Fruit fly (Drosophila melanogaster) whole organism, prepupa: ENCODE results near the gene mad2.
A peak's percentile ranks its signal among the peaks of the same experiment; 100 is the strongest.

ENCODE experiments used
- Blimp-1 ChIP-seq: fragments of 200-800 bp; sonication (Bioruptor generic); optimal IDR thresholded peaks from 3 replicates; lab custom pipeline; 2017; ENCODE audit warnings: missing biosample characterization, missing genetic modification characterization, mild to moderate bottlenecking, moderate library complexity, missing genetic modification reagents
- CG11294 ChIP-seq: fragments of 200-800 bp; sonication (Bioruptor generic); IDR thresholded peaks from 2 replicates; pipeline ENCODE4 v1.3.6; 2022; ENCODE audit warnings: missing biosample characterization, missing genetic modification characterization
- CG11762 ChIP-seq: fragments of 200-800 bp; sonication (Bioruptor generic); optimal IDR thresholded peaks from 3 replicates; lab custom pipeline; 2016; ENCODE audit warnings: missing biosample characterization, missing genetic modification characterization; ENCODE audit not compliant: insufficient read depth
- CG1621 ChIP-seq: fragments of 200-800 bp; sonication (Bioruptor generic); optimal IDR thresholded peaks from 3 replicates; lab custom pipeline; 2018; ENCODE audit warnings: missing biosample characterization, mild to moderate bottlenecking, missing genetic modification characterization
- CG16779 ChIP-seq: fragments of 200-800 bp; sonication (Bioruptor generic); optimal IDR thresholded peaks from 3 replicates; lab custom pipeline; 2017; ENCODE audit warnings: missing biosample characterization, mild to moderate bottlenecking, missing genetic modification characterization
- CG3032 ChIP-seq: fragments of 200-800 bp; optimal IDR thresholded peaks from 2 replicates; lab custom pipeline; 2019; ENCODE audit warnings: missing biosample characterization, mild to moderate bottlenecking, missing genetic modification characterization, moderate library complexity
- CG34406 ChIP-seq: fragments of 200-800 bp; sonication (Bioruptor generic); optimal IDR thresholded peaks from 3 replicates; lab custom pipeline; 2016; ENCODE audit warnings: missing biosample characterization, missing genetic modification characterization
- CG3919 ChIP-seq: fragments of 200-800 bp; sonication (Bioruptor generic); optimal IDR thresholded peaks from 3 replicates; lab custom pipeline; 2016; ENCODE audit warnings: missing biosample characterization, missing genetic modification characterization
- CG6276 ChIP-seq: fragments of 200-800 bp; sonication (Bioruptor generic); optimal IDR thresholded peaks from 2 replicates; lab custom pipeline; 2017; ENCODE audit warnings: missing biosample characterization, mild to moderate bottlenecking, missing genetic modification characterization
- CG6792 ChIP-seq: fragments of 200-800 bp; sonication (Bioruptor generic); optimal IDR thresholded peaks from 3 replicates; lab custom pipeline; 2016; ENCODE audit warnings: missing biosample characterization, missing genetic modification characterization
- CG6808 ChIP-seq: fragments of 200-800 bp; sonication (Bioruptor generic); optimal IDR thresholded peaks from 3 replicates; lab custom pipeline; 2017; ENCODE audit warnings: missing biosample characterization, missing genetic modification characterization, mild to moderate bottlenecking, moderate library complexity, missing genetic modification reagents
- CG8119 ChIP-seq: fragments of 200-800 bp; sonication (Bioruptor generic); IDR thresholded peaks from 3 replicates; pipeline ENCODE4 v1.3.6; 2022; ENCODE audit warnings: missing biosample characterization, missing genetic modification characterization
- CG8319 ChIP-seq: fragments of 200-800 bp; sonication (Bioruptor generic); optimal IDR thresholded peaks from 3 replicates; lab custom pipeline; 2016; ENCODE audit warnings: missing biosample characterization, missing genetic modification characterization
- CG8632 ChIP-seq: fragments of 200-800 bp; sonication (Bioruptor generic); optimal IDR thresholded peaks from 3 replicates; lab custom pipeline; 2016; ENCODE audit warnings: missing biosample characterization, missing genetic modification characterization
- CG9139 ChIP-seq: fragments of 200-800 bp; sonication (Bioruptor generic); optimal IDR thresholded peaks from 3 replicates; lab custom pipeline; 2017; ENCODE audit warnings: missing biosample characterization, mild to moderate bottlenecking, missing genetic modification characterization
- Eip75B ChIP-seq: fragments of 200-800 bp; sonication (Bioruptor generic); optimal IDR thresholded peaks from 3 replicates; lab custom pipeline; 2016; ENCODE audit warnings: missing biosample characterization, missing genetic modification characterization
- Eip78C ChIP-seq: fragments of 200-800 bp; sonication (Bioruptor generic); peaks from one replicate; lab custom pipeline; 2016; ENCODE audit warnings: missing biosample characterization, missing genetic modification characterization
- Ets21C ChIP-seq: fragments of 200-800 bp; sonication (Bioruptor generic); optimal IDR thresholded peaks from 3 replicates; lab custom pipeline; 2016; ENCODE audit warnings: missing biosample characterization, missing genetic modification characterization
- Gug ChIP-seq: fragments of 200-800 bp; sonication (Bioruptor generic); IDR thresholded peaks from 2 replicates; pipeline ENCODE4 v1.3.6; 2022; ENCODE audit warnings: missing biosample characterization, missing genetic modification characterization
- Hr38 ChIP-seq: sonication (Bioruptor generic); optimal IDR thresholded peaks from 2 replicates; lab custom pipeline; 2016; ENCODE audit warnings: missing biosample characterization, missing genetic modification characterization
- Hr39 ChIP-seq: fragments of 200-800 bp; sonication (Bioruptor generic); optimal IDR thresholded peaks from 2 replicates; lab custom pipeline; 2016; ENCODE audit warnings: missing biosample characterization, missing genetic modification characterization
- Hr4 ChIP-seq: fragments of 200-800 bp; sonication (Bioruptor generic); optimal IDR thresholded peaks from 3 replicates; lab custom pipeline; 2016; ENCODE audit warnings: missing biosample characterization, missing genetic modification characterization
- Lpt ChIP-seq: fragments of 200-800 bp; sonication (Bioruptor generic); optimal IDR thresholded peaks from 3 replicates; lab custom pipeline; 2016; ENCODE audit warnings: missing biosample characterization, missing genetic modification characterization
- Met ChIP-seq: fragments of 200-800 bp; sonication (Bioruptor generic); optimal IDR thresholded peaks from 3 replicates; lab custom pipeline; 2016; ENCODE audit warnings: missing biosample characterization, missing genetic modification characterization
- Sox102F ChIP-seq: fragments of 200-800 bp; sonication (Bioruptor generic); optimal IDR thresholded peaks from 2 replicates; lab custom pipeline; 2016; ENCODE audit warnings: missing biosample characterization, mild to moderate bottlenecking, missing genetic modification characterization
- achi ChIP-seq: fragments of 200-800 bp; sonication (Bioruptor generic); optimal IDR thresholded peaks from 3 replicates; lab custom pipeline; 2016; ENCODE audit warnings: missing biosample characterization, missing genetic modification characterization
- acj6 ChIP-seq: fragments of 200-800 bp; sonication (Bioruptor generic); optimal IDR thresholded peaks from 3 replicates; lab custom pipeline; 2016; ENCODE audit warnings: missing biosample characterization, missing genetic modification characterization
- dac ChIP-seq: fragments of 200-800 bp; sonication (Bioruptor generic); optimal IDR thresholded peaks from 2 replicates; lab custom pipeline; 2017; ENCODE audit warnings: missing biosample characterization, mild to moderate bottlenecking, missing genetic modification characterization
- dsx ChIP-seq: fragments of 200-800 bp; optimal IDR thresholded peaks from 3 replicates; lab custom pipeline; 2019; ENCODE audit warnings: missing biosample characterization, mild to moderate bottlenecking, missing genetic modification characterization, moderate library complexity; ENCODE audit not compliant: poor library complexity, severe bottlenecking
- eg ChIP-seq: fragments of 200-800 bp; sonication (Bioruptor generic); IDR thresholded peaks from 3 replicates; pipeline ENCODE4 v1.3.6; 2022; ENCODE audit warnings: missing biosample characterization, missing genetic modification characterization
- fd59A ChIP-seq: fragments of 200-800 bp; sonication (Bioruptor generic); optimal IDR thresholded peaks from 2 replicates; lab custom pipeline; 2017; ENCODE audit warnings: missing biosample characterization, mild to moderate bottlenecking, missing genetic modification characterization, missing genetic modification reagents
- fd85E ChIP-seq: fragments of 200-800 bp; sonication (Bioruptor generic); optimal IDR thresholded peaks from 3 replicates; lab custom pipeline; 2016; ENCODE audit warnings: missing biosample characterization, missing genetic modification characterization
- lz ChIP-seq: fragments of 200-800 bp; sonication (Bioruptor generic); optimal IDR thresholded peaks from 3 replicates; lab custom pipeline; 2016; ENCODE audit warnings: missing biosample characterization, missing genetic modification characterization
- net ChIP-seq: fragments of 200-800 bp; sonication (Bioruptor generic); optimal IDR thresholded peaks from 3 replicates; lab custom pipeline; 2016; ENCODE audit warnings: missing biosample characterization, missing genetic modification characterization
- pdm3 ChIP-seq: fragments of 200-800 bp; sonication (Bioruptor generic); optimal IDR thresholded peaks from 3 replicates; lab custom pipeline; 2016; ENCODE audit warnings: missing biosample characterization, missing genetic modification characterization
- salr ChIP-seq, 2 experiments: fragments of 200-800 bp; sonication (Bioruptor generic); optimal IDR thresholded peaks; 3 replicates each; lab custom pipeline; 2016 to 2018; ENCODE audit warnings: missing biosample characterization in 2 of 2, missing genetic modification characterization in 2 of 2, mild to moderate bottlenecking in 1 of 2
- spab ChIP-seq: fragments of 200-800 bp; sonication (Bioruptor generic); optimal IDR thresholded peaks from 2 replicates; lab custom pipeline; 2017; ENCODE audit warnings: missing biosample characterization, mild to moderate bottlenecking, missing genetic modification characterization, missing genetic modification reagents
- ss ChIP-seq, 2 experiments: fragments of 200-800 bp; sonication (Bioruptor generic); optimal IDR thresholded peaks; 2 replicates in 1 of 2; 3 replicates in 1 of 2; lab custom pipeline; 2017 to 2018; ENCODE audit warnings: mild to moderate bottlenecking in 2 of 2, missing biosample characterization in 2 of 2, missing genetic modification characterization in 2 of 2, moderate library complexity in 1 of 2
- svp ChIP-seq: fragments of 200-800 bp; sonication (Bioruptor generic); peaks from one replicate; lab custom pipeline; 2016; ENCODE audit warnings: missing biosample characterization, missing genetic modification characterization
- topi ChIP-seq: fragments of 200-800 bp; sonication (Bioruptor generic); optimal IDR thresholded peaks from 3 replicates; lab custom pipeline; 2016; ENCODE audit warnings: missing biosample characterization, missing genetic modification characterization
- vri ChIP-seq: fragments of 200-800 bp; sonication (Bioruptor generic); optimal IDR thresholded peaks from 3 replicates; lab custom pipeline; 2016; ENCODE audit warnings: missing biosample characterization, mild to moderate bottlenecking, missing genetic modification characterization

The mad2 gene

DNA sequence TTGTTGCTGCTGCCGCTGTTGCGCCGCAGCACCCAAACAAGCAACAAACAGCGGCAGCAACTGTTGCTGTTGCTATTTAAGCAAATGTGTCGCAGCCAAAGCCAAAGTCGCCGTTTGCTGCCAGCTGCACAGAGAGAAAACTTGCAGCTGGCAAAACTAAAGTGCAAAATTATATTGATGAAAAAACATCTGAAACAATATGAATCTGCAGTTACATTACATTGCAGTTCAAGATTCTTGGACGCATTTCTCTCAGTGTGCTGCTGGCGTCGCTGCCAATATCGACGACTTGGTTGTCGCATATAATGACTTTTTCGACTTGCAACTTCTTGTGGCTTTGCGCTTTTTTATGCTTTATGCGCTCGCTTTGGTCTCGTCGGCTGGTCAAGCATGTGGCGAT, 21.4 kb upstream of the mad2 start (continued):
- TF ChIP-seq fd85E (GFP tag; lab: Kevin White, UChicago) = peak; percentile 27
- peak; percentile 77 for TF ChIP-seq fd59A (GFP tag; lab: Kevin White, UChicago)
- TF ChIP-seq topi (GFP tag; lab: Kevin White, UChicago) = peak; percentile 62
- TF ChIP-seq salr (GFP tag; optimal IDR thresholded peaks at IDR 0.05; lab: Kevin White, UChicago) = peak; percentile 67 to 92
- peak; percentile 64 for TF ChIP-seq CG34406 (GFP tag; lab: Kevin White, UChicago)
- peak; percentile 51 for TF ChIP-seq CG8319
- TF ChIP-seq Blimp-1 (GFP tag; lab: Kevin White, UChicago) = no peak
- TF ChIP-seq Hr38 (GFP tag; lab: Kevin White, UChicago) = peak; percentile 91
- TF ChIP-seq Eip78C = peak; percentile 95
- peak; percentile 94 for TF ChIP-seq Lpt (GFP tag; lab: Kevin White, UChicago)
- peak; percentile 74 for TF ChIP-seq CG6792 (GFP tag; lab: Kevin White, UChicago)
- peak; percentile 97 for TF ChIP-seq CG8119 (GFP tag; lab: Robert Waterston, UW)
- TF ChIP-seq Eip75B (GFP tag; lab: Kevin White, UChicago) = peak; percentile 79
- peak; percentile 89 for TF ChIP-seq CG3919 (GFP tag; lab: Kevin White, UChicago)
- peak; percentile 90 for TF ChIP-seq CG11294 (GFP tag; lab: Robert Waterston, UW)
- peak; percentile 90 for TF ChIP-seq dac (GFP tag; lab: Kevin White, UChicago)
- TF ChIP-seq CG6808 (GFP tag; lab: Kevin White, UChicago) = peak; percentile 71
- peak; percentile 73 for TF ChIP-seq dsx
- TF ChIP-seq lz = peak; percentile 59
- peak; percentile 80 for TF ChIP-seq spab (GFP tag; lab: Kevin White, UChicago)
- peak; percentile 34 for TF ChIP-seq Sox102F
- TF ChIP-seq ss (GFP tag; optimal IDR thresholded peaks at IDR 0.05; lab: Kevin White, UChicago) = peak; percentile 48 to 55
- peak; percentile 88 for TF ChIP-seq net
- peak; percentile 94 for TF ChIP-seq CG6276 (GFP tag; lab: Kevin White, UChicago)
- TF ChIP-seq CG16779 = peak; percentile 70
- peak; percentile 67 for TF ChIP-seq CG1621 (tag; lab: Kevin White, UChicago)
- TF ChIP-seq Gug (GFP tag; lab: Robert Waterston, UW) = peak; percentile 95
- TF ChIP-seq Ets21C (GFP tag; lab: Kevin White, UChicago) = peak; percentile 0
- peak; percentile 77 for TF ChIP-seq CG3032 (tag; lab: Kevin White, UChicago)

DNA sequence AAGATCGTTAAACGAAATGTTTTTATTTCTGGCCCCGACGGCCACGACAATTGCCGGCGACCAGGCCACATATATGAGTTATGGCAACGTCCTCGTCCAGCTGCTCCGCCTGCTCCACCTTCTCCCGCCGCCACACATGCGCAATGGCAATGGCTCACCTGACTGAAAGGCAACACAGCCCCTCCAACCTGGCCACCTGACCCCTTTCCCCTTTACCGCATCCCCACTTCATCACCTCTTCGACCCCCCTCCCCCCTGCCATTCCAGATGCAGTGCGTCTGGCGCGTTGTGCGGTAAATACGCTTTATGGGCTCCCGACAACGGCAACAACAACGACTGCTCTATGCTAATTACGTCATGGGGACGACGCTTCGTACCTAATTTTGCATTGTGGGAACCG, 20.9 kb upstream of the mad2 start:
- peak; percentile 47; the same call in 1 of the 3 replicates for TF ChIP-seq eg (GFP tag; lab: Robert Waterston, UW)
- no peak for TF ChIP-seq Lpt (GFP tag; lab: Kevin White, UChicago)

DNA sequence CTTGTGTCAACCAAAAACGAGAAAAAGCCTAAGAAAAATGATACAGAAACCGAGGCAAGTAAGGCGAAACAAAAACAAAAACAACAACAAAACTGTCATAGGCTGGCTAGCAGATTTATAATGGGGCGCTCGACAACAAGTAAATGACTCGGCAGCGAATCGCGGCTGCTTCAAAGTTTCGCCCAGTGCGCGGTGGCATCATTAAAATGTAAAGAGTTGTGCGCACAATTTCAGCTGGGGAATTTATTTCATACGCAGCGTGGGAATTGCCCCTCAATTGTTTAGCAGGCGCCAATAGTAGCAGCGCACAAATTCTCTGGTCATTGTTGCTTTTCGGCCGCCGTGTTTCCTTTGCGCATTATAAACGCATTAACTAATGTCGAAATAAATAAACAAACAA, 19.0 kb upstream of the mad2 start:
- TF ChIP-seq Eip78C (no peak), CG8632 (no peak), acj6 (GFP tag; lab: Kevin White, UChicago) (no peak), CG11762 (GFP tag; lab: Kevin White, UChicago) (no peak), CG3919 (GFP tag; lab: Kevin White, UChicago) (no peak)

DNA sequence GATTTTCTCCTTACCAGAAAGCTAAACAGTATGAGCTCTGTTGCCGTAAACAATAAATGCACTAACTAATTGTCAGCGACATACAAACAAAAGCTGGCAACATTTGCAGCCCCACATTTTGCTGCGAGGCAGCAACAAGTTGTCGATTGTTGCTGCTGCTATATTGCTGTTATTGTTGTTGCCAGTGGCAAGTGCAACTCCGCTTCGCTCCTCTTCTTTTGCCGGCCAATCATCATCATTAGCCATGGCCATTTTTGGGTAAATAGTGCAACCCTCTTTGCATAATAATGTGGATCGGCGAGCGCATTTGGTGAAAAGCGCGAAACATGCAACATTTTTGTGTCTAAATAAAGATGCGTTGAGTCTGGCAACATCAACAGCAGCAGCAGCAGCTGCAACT, 17.8 kb upstream of the mad2 start:
- TF ChIP-seq Met (GFP tag; lab: Kevin White, UChicago) (no peak), pdm3 (GFP tag; lab: Kevin White, UChicago) (no peak), Hr39 (GFP tag; lab: Kevin White, UChicago) (no peak), spab (GFP tag; lab: Kevin White, UChicago) (no peak), CG9139 (GFP tag; lab: Kevin White, UChicago) (no peak), achi (GFP tag; lab: Kevin White, UChicago) (no peak), vri (no peak), dac (GFP tag; lab: Kevin White, UChicago) (no peak), Hr4 (no peak), svp (no peak), Blimp-1 (GFP tag; lab: Kevin White, UChicago) (no peak)
